Worm (Caenorhabditis elegans): ENCODE results near the gene Y53F4A.2.

Y53F4A.2 gene

DNA sequence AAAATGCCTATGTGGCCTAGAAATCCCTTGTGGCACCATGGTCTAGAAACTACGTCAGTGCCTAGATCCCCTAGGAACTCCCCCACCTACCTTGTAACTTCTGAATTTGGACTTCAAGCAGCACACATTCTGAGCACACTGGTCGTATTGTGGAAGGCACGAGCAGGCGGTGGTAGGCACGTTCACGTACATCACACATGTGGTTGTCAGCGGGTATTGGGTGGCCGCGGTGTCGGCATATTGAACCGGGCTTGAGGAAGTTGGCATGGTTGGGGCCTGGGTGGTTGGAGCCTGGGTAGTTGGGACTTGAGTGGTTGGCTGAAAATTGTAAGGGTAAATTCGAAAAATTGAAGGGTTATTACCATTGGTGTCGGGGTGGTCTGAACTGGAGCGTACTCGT lies 30.8 kb upstream of the Y53F4A.2 start:
- TF ChIP-seq alr-1 (tag; optimal IDR thresholded peaks at IDR 0.05; ENCODE audit: borderline replicate concordance) = no peak
- TF ChIP-seq nhr-90 (tag; optimal IDR thresholded peaks at IDR 0.05; ENCODE audit: poor library complexity) = no peak
- no peak for TF ChIP-seq elt-3 (tag; optimal IDR thresholded peaks at IDR 0.05)
- no peak for TF ChIP-seq aha-1 (tag; optimal IDR thresholded peaks at IDR 0.05)
- TF ChIP-seq nhr-12 (tag; optimal IDR thresholded peaks at IDR 0.05) = no peak
- TF ChIP-seq mef-2 (tag; optimal IDR thresholded peaks at IDR 0.05) = no peak
- no peak for TF ChIP-seq efl-1 (optimal IDR thresholded peaks at IDR 0.05)
- peak in 1 of 2 experiments; percentile 29 for TF ChIP-seq efl-1 (GFP tag; optimal IDR thresholded peaks at IDR 0.05 in 1 of 2)

DNA sequence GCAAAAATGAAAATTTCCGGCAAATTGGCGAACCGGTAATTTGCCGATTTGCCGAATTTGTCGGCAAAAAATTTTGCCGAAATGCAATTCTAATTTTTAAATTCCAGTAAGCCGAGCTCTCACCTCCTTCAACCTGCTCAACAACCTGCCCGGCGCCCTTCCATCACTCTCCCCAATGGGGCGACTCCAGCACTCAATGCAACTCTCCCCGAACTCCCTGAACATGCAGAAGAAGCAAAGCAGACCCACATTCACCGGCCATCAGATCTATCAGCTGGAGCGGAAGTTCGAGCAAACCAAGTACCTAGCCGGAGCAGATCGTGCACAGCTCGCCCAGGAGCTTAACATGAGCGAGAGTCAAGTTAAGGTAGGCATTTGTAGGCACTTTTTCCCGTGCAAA lies 27.7 kb upstream of the Y53F4A.2 start:
- no peak for TF ChIP-seq ceh-90 (tag; optimal IDR thresholded peaks at IDR 0.05)
- no peak for TF ChIP-seq blmp-1 (tag; optimal IDR thresholded peaks at IDR 0.05)
- no peak for TF ChIP-seq lin-14 (GFP tag; optimal IDR thresholded peaks at IDR 0.05)
- no peak for TF ChIP-seq skn-1 (tag; optimal IDR thresholded peaks at IDR 0.05)
- TF ChIP-seq pax-3 (tag; optimal IDR thresholded peaks at IDR 0.05) = no peak
- TF ChIP-seq egl-13 (tag; optimal IDR thresholded peaks at IDR 0.05) = no peak
- no peak for TF ChIP-seq mdl-1 (tag; optimal IDR thresholded peaks at IDR 0.05)
- TF ChIP-seq mef-2 (tag; optimal IDR thresholded peaks at IDR 0.05) = no peak
- no peak for TF ChIP-seq rnt-1 (tag; optimal IDR thresholded peaks at IDR 0.05)
- no peak for TF ChIP-seq aly-2 (tag; optimal IDR thresholded peaks at IDR 0.05)
- TF ChIP-seq dsc-1 (tag; optimal IDR thresholded peaks at IDR 0.05) = no peak
- TF ChIP-seq nhr-76 (tag; optimal IDR thresholded peaks at IDR 0.05) = no peak
- TF ChIP-seq nhr-28 (tag; optimal IDR thresholded peaks at IDR 0.05) = no peak

DNA sequence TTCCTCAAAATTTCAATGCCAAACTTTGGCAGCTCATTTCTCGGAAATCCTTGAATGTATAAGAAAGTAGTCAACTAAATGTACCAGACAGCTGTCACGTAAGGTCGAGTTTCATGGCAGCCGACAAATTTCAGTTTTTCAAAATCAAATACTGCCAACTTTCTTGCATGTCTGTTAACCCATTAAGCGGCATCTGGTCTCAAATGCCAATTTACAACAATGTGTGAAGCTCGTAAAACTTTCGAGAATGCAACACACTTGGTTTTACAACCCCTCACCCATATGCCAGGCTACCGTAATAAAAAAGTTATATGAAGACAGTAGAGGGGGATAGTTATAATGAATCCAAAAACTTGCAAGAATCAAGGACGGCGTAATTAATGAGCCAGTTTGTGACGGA lies 26.7 kb upstream of the Y53F4A.2 start:
- TF ChIP-seq pag-3 (tag; optimal IDR thresholded peaks at IDR 0.05; ENCODE audit: borderline replicate concordance, insufficient read depth) (no peak), dpl-1 (GFP tag; optimal IDR thresholded peaks at IDR 0.05) (no peak), irx-1 (tag; optimal IDR thresholded peaks at IDR 0.05) (peak; percentile 83)

DNA sequence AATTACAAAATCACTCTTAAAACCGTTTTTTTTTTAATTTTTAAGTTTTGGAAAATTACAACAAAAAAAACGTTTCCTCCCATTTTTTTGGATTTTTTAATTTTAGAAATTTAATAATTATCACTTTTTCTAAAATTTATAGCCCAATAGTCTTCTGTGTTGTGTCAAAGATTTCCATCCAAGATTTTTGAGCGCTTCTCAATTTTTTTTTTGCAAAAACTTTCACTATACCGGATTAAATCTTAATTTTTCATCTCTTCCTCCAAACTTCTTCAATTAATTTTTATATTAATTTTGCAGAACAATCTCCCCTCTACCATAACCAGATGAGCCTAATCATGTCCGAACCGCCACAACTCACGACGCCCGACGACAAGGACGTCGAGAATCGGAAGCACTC lies 25.2 kb upstream of the Y53F4A.2 start, which contains the start of gene cog-1:
Gene cog-1 (plus strand): TSS at position 301 of the 400 bp plus-strand sequence.
- no peak for TF ChIP-seq hlh-4 (tag; optimal IDR thresholded peaks at IDR 0.05)
- no peak for TF ChIP-seq elt-3 (tag; optimal IDR thresholded peaks at IDR 0.05)
- TF ChIP-seq C34B4.2 (tag; optimal IDR thresholded peaks at IDR 0.05) = no peak
- no peak for TF ChIP-seq efl-1 (optimal IDR thresholded peaks at IDR 0.05)
- TF ChIP-seq efl-1 (GFP tag; optimal IDR thresholded peaks at IDR 0.05 in 1 of 2) = peak in 1 of 2 experiments; percentile 2

DNA sequence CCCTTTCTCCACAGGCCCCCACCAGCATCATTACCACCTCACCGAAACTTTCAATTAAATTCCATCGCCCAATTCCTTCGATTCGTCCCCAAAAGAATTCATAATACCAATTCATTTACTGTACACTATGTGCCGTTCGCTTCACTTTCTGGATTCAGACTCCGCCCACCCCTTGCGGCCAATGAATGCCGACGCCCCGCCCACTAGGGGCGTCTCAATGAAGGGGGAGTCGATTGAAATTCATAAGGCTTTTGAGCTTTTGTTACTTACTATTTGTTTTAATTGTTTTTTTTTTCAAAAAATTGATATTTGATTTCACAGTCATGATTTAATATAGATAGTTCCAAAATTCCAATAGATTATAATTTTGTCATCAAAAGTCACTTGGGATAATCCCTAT lies 19.6 kb upstream of the Y53F4A.2 start:
- TF ChIP-seq nhr-85 (tag) = no peak
- TF ChIP-seq dsc-1 (tag; optimal IDR thresholded peaks at IDR 0.05) = no peak
- TF ChIP-seq ztf-11 (tag; optimal IDR thresholded peaks at IDR 0.05) = no peak
- no peak for TF ChIP-seq mep-1 (tag; optimal IDR thresholded peaks at IDR 0.05)
- TF ChIP-seq fkh-10 (GFP tag; optimal IDR thresholded peaks at IDR 0.05) = no peak
- TF ChIP-seq vab-15 (tag; optimal IDR thresholded peaks at IDR 0.05) = no peak
- no peak for TF ChIP-seq C04F5.9 (tag; optimal IDR thresholded peaks at IDR 0.05)
- TF ChIP-seq ceh-90 (tag; optimal IDR thresholded peaks at IDR 0.05) = no peak
- TF ChIP-seq unc-86 (tag; optimal IDR thresholded peaks at IDR 0.05) = no peak
- no peak for TF ChIP-seq nhr-11 (tag; optimal IDR thresholded peaks at IDR 0.05)
- TF ChIP-seq pax-3 (tag; optimal IDR thresholded peaks at IDR 0.05) = no peak
- no peak for TF ChIP-seq lsy-2 (tag; optimal IDR thresholded peaks at IDR 0.05)
- TF ChIP-seq nhr-12 (tag; optimal IDR thresholded peaks at IDR 0.05) = no peak
- TF ChIP-seq tlp-1 (tag; optimal IDR thresholded peaks at IDR 0.05) = no peak
- no peak for TF ChIP-seq ces-1 (GFP tag; optimal IDR thresholded peaks at IDR 0.05)
- no peak for TF ChIP-seq egl-27 (tag; optimal IDR thresholded peaks at IDR 0.05)
